Fruit fly (Drosophila melanogaster) S2 (cell line): ENCODE data around the gene CG8219.

Source experiments
- CG8478 ChIP-seq: fragments of >200 bp; optimal IDR thresholded peaks from 2 replicates; lab custom pipeline; 2018
- CTCF ChIP-seq, 2 experiments: fragments of >200 bp; optimal IDR thresholded peaks; 2 replicates each; lab custom pipeline; 2018

DNA sequence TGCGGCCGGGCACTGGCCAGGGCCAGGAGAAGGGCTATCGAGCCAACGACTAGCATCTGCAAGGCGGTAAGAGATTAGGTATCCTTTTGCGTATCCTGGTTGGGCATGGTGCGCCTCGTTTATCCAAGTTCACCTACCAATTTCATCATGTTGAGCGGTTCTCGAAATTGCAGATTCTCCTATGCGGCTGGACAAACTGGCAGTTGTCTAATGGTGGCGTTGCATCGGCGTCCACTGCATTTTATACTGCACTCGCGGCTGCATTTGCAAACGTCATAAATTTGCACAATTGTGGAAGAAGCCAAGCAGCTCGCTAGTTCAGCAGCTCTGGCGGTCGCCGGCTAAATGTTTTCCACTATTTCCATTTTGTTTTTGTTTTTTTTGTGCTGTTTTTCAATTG, 47.7 kb upstream of the CG8219 start, which contains the start of gene Acp65Aa:
- no peak for TF ChIP-seq CTCF (optimal IDR thresholded peaks at IDR 0.05; lab: Kevin White, UChicago)
- no peak for TF ChIP-seq CG8478
